Worm (Caenorhabditis elegans) whole organism, L3 larva: ENCODE measurements around the gene str-134.

Source experiments
- R02D3.7 ChIP-seq: fragments of 150-350 bp; optimal IDR thresholded peaks from 2 replicates; lab custom pipeline; 2014; ENCODE audit warnings: missing biosample characterization, missing genetic modification characterization
- ZK546.5 ChIP-seq: sonication (generic microtip); optimal IDR thresholded peaks from 2 replicates; lab custom pipeline; 2017; ENCODE audit warnings: missing biosample characterization, missing genetic modification characterization
- aly-2 ChIP-seq: fragments of 150-350 bp; optimal IDR thresholded peaks from 2 replicates; lab custom pipeline; 2014; ENCODE audit warnings: missing biosample characterization, missing genetic modification characterization
- ama-1 ChIP-seq: fragments of 150-350 bp; optimal IDR thresholded peaks from 2 replicates; lab custom pipeline; 2018
- ceh-16 ChIP-seq: sonication (generic microtip); optimal IDR thresholded peaks from 2 replicates; lab custom pipeline; 2017; ENCODE audit warnings: missing biosample characterization, missing genetic modification characterization
- ceh-28 ChIP-seq: fragments of 150-350 bp; optimal IDR thresholded peaks from 2 replicates; lab custom pipeline; 2014; ENCODE audit warnings: missing biosample characterization, missing genetic modification reagents, missing genetic modification characterization
- ceh-82 ChIP-seq: fragments of 150-350 bp; optimal IDR thresholded peaks from 2 replicates; lab custom pipeline; 2014; ENCODE audit warnings: missing biosample characterization, missing genetic modification characterization
- ceh-9 ChIP-seq: sonication (generic microtip); optimal IDR thresholded peaks from 2 replicates; lab custom pipeline; 2018; ENCODE audit warnings: missing biosample characterization, missing genetic modification characterization
- daf-12 ChIP-seq: fragments of 150-350 bp; optimal IDR thresholded peaks from 2 replicates; lab custom pipeline; 2014; ENCODE audit warnings: missing biosample characterization, missing genetic modification reagents, missing genetic modification characterization
- egl-27 ChIP-seq: sonication (generic microtip); optimal IDR thresholded peaks from 4 replicates; lab custom pipeline; 2017; ENCODE audit warnings: missing biosample characterization, missing genetic modification reagents, missing genetic modification characterization
- egl-5 ChIP-seq: fragments of 150-350 bp; optimal IDR thresholded peaks from 2 replicates; lab custom pipeline; 2017; ENCODE audit warnings: missing biosample characterization, missing genetic modification reagents, missing genetic modification characterization, inconsistent platforms
- elt-1 ChIP-seq: fragments of 150-350 bp; optimal IDR thresholded peaks from 2 replicates; lab custom pipeline; 2014; ENCODE audit warnings: missing biosample characterization, missing genetic modification characterization
- elt-2 ChIP-seq: sonication (generic microtip); optimal IDR thresholded peaks from 2 replicates; lab custom pipeline; 2016; ENCODE audit warnings: missing genetic modification reagents, mild to moderate bottlenecking, missing genetic modification characterization, missing compliant biosample characterization
- elt-3 ChIP-seq, 3 experiments: fragments of 150-350 bp in 1 of 3; sonication (generic microtip) in 2 of 3; optimal IDR thresholded peaks; 2 replicates in 2 of 3; 4 replicates in 1 of 3; lab custom pipeline; 2014 to 2017; ENCODE audit warnings: missing biosample characterization in 3 of 3, missing genetic modification characterization in 3 of 3
- eor-1 ChIP-seq, 2 experiments: fragments of 150-350 bp; optimal IDR thresholded peaks; 2 replicates each; lab custom pipeline; 2014 to 2018; ENCODE audit warnings: missing biosample characterization in 2 of 2, missing genetic modification characterization in 2 of 2
- fkh-10 ChIP-seq: sonication (generic microtip); optimal IDR thresholded peaks from 2 replicates; lab custom pipeline; 2017; ENCODE audit warnings: missing biosample characterization, missing genetic modification reagents, missing genetic modification characterization
- fkh-2 ChIP-seq: fragments of 150-350 bp; optimal IDR thresholded peaks from 2 replicates; lab custom pipeline; 2014; ENCODE audit warnings: missing biosample characterization, missing genetic modification reagents, missing genetic modification characterization
- fos-1 ChIP-seq: fragments of 150-350 bp; optimal IDR thresholded peaks from 2 replicates; lab custom pipeline; 2014; ENCODE audit warnings: missing biosample characterization, missing genetic modification characterization
- hmg-11 ChIP-seq: sonication (generic microtip); optimal IDR thresholded peaks from 2 replicates; lab custom pipeline; 2016; ENCODE audit warnings: missing genetic modification characterization, missing compliant biosample characterization
- jun-1 ChIP-seq: fragments of 150-350 bp; optimal IDR thresholded peaks from 2 replicates; lab custom pipeline; 2014; ENCODE audit warnings: missing biosample characterization, missing genetic modification reagents, missing genetic modification characterization
- lin-15B ChIP-seq: fragments of 150-350 bp; optimal IDR thresholded peaks from 2 replicates; lab custom pipeline; 2014; ENCODE audit warnings: missing biosample characterization, missing genetic modification characterization
- lin-39 ChIP-seq: fragments of 150-350 bp; optimal IDR thresholded peaks from 2 replicates; lab custom pipeline; 2018; ENCODE audit warnings: missing biosample characterization, missing genetic modification reagents, missing genetic modification characterization
- lsy-12 ChIP-seq: sonication (generic microtip); optimal IDR thresholded peaks from 2 replicates; lab custom pipeline; 2016; ENCODE audit warnings: mild to moderate bottlenecking, missing genetic modification characterization, missing compliant biosample characterization
- mdl-1 ChIP-seq: fragments of 150-350 bp; optimal IDR thresholded peaks from 2 replicates; lab custom pipeline; 2014; ENCODE audit warnings: missing biosample characterization, missing genetic modification characterization
- mml-1 ChIP-seq: fragments of 150-350 bp; sonication (generic microtip); optimal IDR thresholded peaks from 3 replicates; lab custom pipeline; 2014; ENCODE audit warnings: missing biosample characterization, missing genetic modification characterization
- nfya-1 ChIP-seq: sonication (generic microtip); optimal IDR thresholded peaks from 2 replicates; lab custom pipeline; 2017; ENCODE audit warnings: missing genetic modification characterization, mild to moderate bottlenecking, missing compliant biosample characterization, antibody characterized with exemption, moderate library complexity; ENCODE audit not compliant: insufficient read depth
- nhr-11 ChIP-seq: fragments of 150-350 bp; optimal IDR thresholded peaks from 2 replicates; lab custom pipeline; 2014; ENCODE audit warnings: missing biosample characterization, missing genetic modification characterization
- nhr-12 ChIP-seq: fragments of 150-350 bp; optimal IDR thresholded peaks from 2 replicates; lab custom pipeline; 2014; ENCODE audit warnings: missing biosample characterization, missing genetic modification characterization
- nhr-23 ChIP-seq: fragments of 150-350 bp; optimal IDR thresholded peaks from 2 replicates; lab custom pipeline; 2014; ENCODE audit warnings: missing biosample characterization, missing genetic modification reagents, missing genetic modification characterization
- nhr-237 ChIP-seq: fragments of 150-350 bp; optimal IDR thresholded peaks from 2 replicates; lab custom pipeline; 2014; ENCODE audit warnings: missing biosample characterization, missing genetic modification characterization
- nhr-25 ChIP-seq: sonication (generic microtip); optimal IDR thresholded peaks from 2 replicates; lab custom pipeline; 2017; ENCODE audit warnings: missing biosample characterization, missing genetic modification characterization
- nhr-28 ChIP-seq: fragments of 150-350 bp; optimal IDR thresholded peaks from 2 replicates; lab custom pipeline; 2014; ENCODE audit warnings: missing biosample characterization, missing genetic modification characterization
- nhr-43 ChIP-seq: sonication (generic microtip); optimal IDR thresholded peaks from 2 replicates; lab custom pipeline; 2016; ENCODE audit warnings: mild to moderate bottlenecking, missing genetic modification characterization, missing compliant biosample characterization; ENCODE audit not compliant: poor library complexity, severe bottlenecking
- nhr-67 ChIP-seq: fragments of 150-350 bp; optimal IDR thresholded peaks from 2 replicates; lab custom pipeline; 2014; ENCODE audit warnings: missing biosample characterization, missing genetic modification characterization
- nhr-76 ChIP-seq: fragments of 150-350 bp; sonication (generic microtip); optimal IDR thresholded peaks from 5 replicates; lab custom pipeline; 2014; ENCODE audit warnings: missing biosample characterization, missing genetic modification characterization
- nhr-77 ChIP-seq: fragments of 150-350 bp; optimal IDR thresholded peaks from 2 replicates; lab custom pipeline; 2014; ENCODE audit warnings: missing biosample characterization, missing genetic modification characterization
- pha-4 ChIP-seq: fragments of 150-350 bp; optimal IDR thresholded peaks from 2 replicates; lab custom pipeline; 2014; ENCODE audit warnings: missing biosample characterization, missing genetic modification reagents, missing genetic modification characterization
- pqm-1 ChIP-seq: fragments of 150-350 bp; optimal IDR thresholded peaks from 2 replicates; lab custom pipeline; 2017; ENCODE audit warnings: missing biosample characterization, missing genetic modification characterization, inconsistent platforms
- sea-2 ChIP-seq: fragments of 150-350 bp; sonication (generic microtip); optimal IDR thresholded peaks from 4 replicates; lab custom pipeline; 2014; ENCODE audit warnings: missing biosample characterization, missing genetic modification reagents, missing genetic modification characterization
- skn-1 ChIP-seq: fragments of 150-350 bp; optimal IDR thresholded peaks from 2 replicates; lab custom pipeline; 2014; ENCODE audit warnings: missing biosample characterization, missing genetic modification characterization
- snpc-4 ChIP-seq: fragments of 150-350 bp; optimal IDR thresholded peaks from 2 replicates; lab custom pipeline; 2014; ENCODE audit warnings: missing biosample characterization, missing genetic modification characterization
- tbx-2 ChIP-seq: sonication (generic microtip); optimal IDR thresholded peaks from 2 replicates; lab custom pipeline; 2016; ENCODE audit warnings: mild to moderate bottlenecking, missing genetic modification characterization, missing compliant biosample characterization
- unc-39 ChIP-seq: sonication (generic microtip); optimal IDR thresholded peaks from 4 replicates; lab custom pipeline; 2017; ENCODE audit warnings: missing biosample characterization, missing genetic modification characterization
- unc-62 ChIP-seq: fragments of 150-350 bp; sonication (generic microtip); optimal IDR thresholded peaks from 4 replicates; lab custom pipeline; 2014; ENCODE audit warnings: missing biosample characterization, missing genetic modification reagents, missing genetic modification characterization
- zag-1 ChIP-seq: fragments of 150-350 bp; optimal IDR thresholded peaks from 2 replicates; lab custom pipeline; 2014; ENCODE audit warnings: missing biosample characterization, missing genetic modification characterization
- ztf-11 ChIP-seq: fragments of 150-350 bp; optimal IDR thresholded peaks from 2 replicates; lab custom pipeline; 2014; ENCODE audit warnings: missing biosample characterization, missing genetic modification characterization
- ztf-4 ChIP-seq: fragments of 150-350 bp; optimal IDR thresholded peaks from 2 replicates; lab custom pipeline; 2014; ENCODE audit warnings: missing biosample characterization, missing genetic modification characterization

The str-134 gene

ce11 chrV:730216-730615, 13.2 kb upstream of the str-134 start:
- TF ChIP-seq nhr-43 (tag; lab: Kevin White, UChicago) (peak; percentile 85), elt-1 (tag; lab: Kevin White, UChicago) (no peak), ama-1 (lab: Kevin White, UChicago) (peak; percentile 87), lsy-12 (tag; lab: Kevin White, UChicago) (peak; percentile 44), nhr-25 (tag; lab: Kevin White, UChicago) (peak; percentile 16), pha-4 (tag; lab: Kevin White, UChicago) (peak; percentile 86), eor-1 (tag; optimal IDR thresholded peaks at IDR 0.05; lab: Kevin White, UChicago) (no peak), pqm-1 (peak; percentile 87), nhr-11 (tag; lab: Kevin White, UChicago) (no peak), elt-2 (tag; lab: Kevin White, UChicago) (peak; percentile 92), nfya-1 (tag; lab: Kevin White, UChicago) (peak; percentile 49), jun-1 (peak; percentile 67), lin-15B (tag; lab: Kevin White, UChicago) (no peak)
- TF ChIP-seq, all 47 proteins: peak for 9

ce11 chrV:731330-731729, 12.1 kb upstream of the str-134 start:
- peak; percentile 74 for TF ChIP-seq nfya-1 (tag; lab: Kevin White, UChicago)
- TF ChIP-seq eor-1 (tag; optimal IDR thresholded peaks at IDR 0.05; lab: Kevin White, UChicago): no peak
- TF ChIP-seq nhr-28 (tag; lab: Kevin White, UChicago): peak; percentile 53
- peak; percentile 55 for TF ChIP-seq skn-1 (tag; lab: Kevin White, UChicago)
- no peak for TF ChIP-seq ceh-82 (tag; lab: Kevin White, UChicago)
- no peak for TF ChIP-seq nhr-77 (tag; lab: Kevin White, UChicago)
- peak; percentile 32 to 47 (median 37) for TF ChIP-seq elt-3 (tag; optimal IDR thresholded peaks at IDR 0.05; lab: Kevin White, UChicago)
- TF ChIP-seq sea-2: no peak
- TF ChIP-seq nhr-12 (tag; lab: Kevin White, UChicago): no peak
- peak; percentile 32 for TF ChIP-seq R02D3.7 (tag; lab: Kevin White, UChicago)
- peak; percentile 74 for TF ChIP-seq unc-62 (GFP tag; lab: Kevin White, UChicago)
- TF ChIP-seq fkh-2 (tag; lab: Kevin White, UChicago): no peak
- no peak for TF ChIP-seq fos-1 (tag; lab: Kevin White, UChicago)
- TF ChIP-seq ZK546.5 (tag; lab: Kevin White, UChicago): no peak
- TF ChIP-seq nhr-237 (tag; lab: Kevin White, UChicago): no peak
- no peak for TF ChIP-seq ceh-9
- TF ChIP-seq egl-27 (tag; lab: Kevin White, UChicago): peak; percentile 44
- TF ChIP-seq pha-4 (tag; lab: Kevin White, UChicago): peak; percentile 92
- TF ChIP-seq tbx-2 (tag; lab: Kevin White, UChicago): peak; percentile 65
- no peak for TF ChIP-seq ztf-4 (tag; lab: Kevin White, UChicago)
- no peak for TF ChIP-seq ceh-16 (tag; lab: Kevin White, UChicago)
- no peak for TF ChIP-seq mml-1
- no peak for TF ChIP-seq snpc-4 (tag; lab: Kevin White, UChicago)
- no peak for TF ChIP-seq nhr-67 (tag; lab: Kevin White, UChicago)
- TF ChIP-seq jun-1: peak; percentile 97
- TF ChIP-seq elt-2 (tag; lab: Kevin White, UChicago): peak; percentile 99
- peak; percentile 62 for TF ChIP-seq ceh-28 (tag; lab: Kevin White, UChicago)
- peak; percentile 46 for TF ChIP-seq lin-15B (tag; lab: Kevin White, UChicago)
- no peak for TF ChIP-seq ztf-11
- TF ChIP-seq unc-39 (tag; lab: Kevin White, UChicago): no peak
- peak; percentile 90 for TF ChIP-seq lin-39 (tag; lab: Kevin White, UChicago)
- TF ChIP-seq nhr-25 (tag; lab: Kevin White, UChicago): peak; percentile 74
- peak; percentile 98 for TF ChIP-seq pqm-1
- no peak for TF ChIP-seq hmg-11
- TF ChIP-seq nhr-43 (tag; lab: Kevin White, UChicago): peak; percentile 94
- TF ChIP-seq ama-1 (lab: Kevin White, UChicago): peak; percentile 81
- TF ChIP-seq daf-12: no peak
- no peak for TF ChIP-seq egl-5 (tag; lab: Kevin White, UChicago)
- peak; percentile 96 for TF ChIP-seq mdl-1 (tag; lab: Kevin White, UChicago)
- no peak for TF ChIP-seq elt-1 (tag; lab: Kevin White, UChicago)
- peak; percentile 85 for TF ChIP-seq nhr-11 (tag; lab: Kevin White, UChicago)
- no peak for TF ChIP-seq aly-2 (tag; lab: Kevin White, UChicago)
- no peak for TF ChIP-seq fkh-10
- peak; percentile 77 for TF ChIP-seq lsy-12 (tag; lab: Kevin White, UChicago)
- TF ChIP-seq zag-1: no peak
- no peak for TF ChIP-seq nhr-76 (tag; lab: Kevin White, UChicago)
- TF ChIP-seq nhr-23 (tag; lab: Kevin White, UChicago): peak; percentile 80
